Worm (Caenorhabditis elegans): Measurements from ENCODE around the gene bas-1.
A peak's percentile ranks its signal among the peaks of the same experiment; 100 is the strongest.

Gene bas-1

DNA sequence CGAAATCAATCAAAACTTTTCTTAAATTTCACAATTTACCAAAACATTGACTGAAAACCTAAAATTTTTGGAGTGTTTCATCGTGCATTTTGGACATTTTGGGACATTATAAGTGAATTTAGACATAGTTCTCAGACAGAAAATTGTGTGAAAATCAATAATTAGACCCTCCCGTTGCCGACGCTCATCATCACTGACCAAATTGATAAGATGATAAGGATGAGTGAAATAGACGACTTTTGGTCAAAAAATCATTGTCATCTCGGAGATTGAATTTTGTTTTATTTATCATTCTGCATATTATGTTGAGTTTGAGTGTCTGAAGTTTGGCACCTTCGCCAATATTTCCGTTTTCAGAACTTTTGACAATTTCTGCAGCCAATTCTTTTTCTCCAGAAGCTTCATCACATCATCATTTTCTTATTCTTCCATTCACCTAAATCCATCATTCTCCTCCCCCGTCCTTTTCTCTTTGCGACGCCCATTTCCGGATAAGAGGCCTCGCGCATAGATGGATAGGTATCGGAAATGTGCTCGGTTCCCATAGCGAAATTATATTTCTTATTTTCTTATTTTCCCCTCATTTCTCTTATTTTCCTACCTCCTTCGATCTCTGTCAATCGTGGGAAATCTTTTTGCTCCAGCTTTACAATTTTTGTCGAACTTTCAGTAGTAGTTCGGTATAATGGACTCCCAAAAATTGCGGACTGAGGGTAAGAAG lies at the start of gene bas-1:
bas-1 (plus strand) TSS at position 671 of the 721 bp plus-strand sequence.
- TF ChIP-seq ztf-29 (GFP tag; IDR thresholded peaks at IDR 0.05) (no peak), cog-1 (tag; optimal IDR thresholded peaks at IDR 0.05) (no peak), flt-1 (GFP tag; IDR thresholded peaks at IDR 0.05) (no peak), klf-2 (GFP tag; conservative IDR thresholded peaks at IDR 0.05) (no peak), med-1 (GFP tag; optimal IDR thresholded peaks at IDR 0.05; ENCODE audit: insufficient read depth) (no peak), tab-1 (GFP tag; IDR thresholded peaks at IDR 0.05) (no peak), ref-1 (GFP tag; conservative IDR thresholded peaks at IDR 0.05) (no peak), ztf-23 (GFP tag; IDR thresholded peaks at IDR 0.05) (no peak), T22C8.4 (GFP tag; IDR thresholded peaks at IDR 0.05) (no peak)

DNA sequence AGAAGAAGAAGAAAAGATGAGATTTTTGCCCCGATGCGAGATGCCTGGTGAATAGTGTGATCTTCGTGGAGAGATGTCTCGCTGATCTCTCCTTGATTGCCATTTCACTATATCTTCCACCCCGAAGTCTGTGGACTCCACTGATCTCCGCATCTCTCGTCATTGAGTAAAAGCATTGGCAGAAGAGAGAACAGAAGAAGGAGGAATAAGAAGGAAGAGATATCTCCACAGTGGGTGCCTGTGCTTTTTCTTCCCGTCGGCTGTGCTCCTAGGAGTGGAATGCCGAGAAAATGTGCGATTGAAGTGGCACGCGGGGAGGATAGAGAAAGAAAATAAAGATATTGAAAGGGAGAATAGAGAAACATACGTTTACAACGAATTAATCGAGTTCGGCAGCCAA lies 48.4 kb upstream of the bas-1 start:
- no peak for TF ChIP-seq ref-1 (GFP tag; conservative IDR thresholded peaks at IDR 0.05)
- no peak for TF ChIP-seq med-1 (GFP tag; optimal IDR thresholded peaks at IDR 0.05; ENCODE audit: insufficient read depth)
- TF ChIP-seq ztf-23 (GFP tag; IDR thresholded peaks at IDR 0.05), result no peak
- TF ChIP-seq klf-2 (GFP tag; conservative IDR thresholded peaks at IDR 0.05), result no peak
- no peak for TF ChIP-seq flt-1 (GFP tag; IDR thresholded peaks at IDR 0.05)
- TF ChIP-seq tab-1 (GFP tag; IDR thresholded peaks at IDR 0.05), result no peak
- no peak for TF ChIP-seq ztf-29 (GFP tag; IDR thresholded peaks at IDR 0.05)
- TF ChIP-seq cog-1 (tag; optimal IDR thresholded peaks at IDR 0.05), result no peak
- no peak for TF ChIP-seq T22C8.4 (GFP tag; IDR thresholded peaks at IDR 0.05)

DNA sequence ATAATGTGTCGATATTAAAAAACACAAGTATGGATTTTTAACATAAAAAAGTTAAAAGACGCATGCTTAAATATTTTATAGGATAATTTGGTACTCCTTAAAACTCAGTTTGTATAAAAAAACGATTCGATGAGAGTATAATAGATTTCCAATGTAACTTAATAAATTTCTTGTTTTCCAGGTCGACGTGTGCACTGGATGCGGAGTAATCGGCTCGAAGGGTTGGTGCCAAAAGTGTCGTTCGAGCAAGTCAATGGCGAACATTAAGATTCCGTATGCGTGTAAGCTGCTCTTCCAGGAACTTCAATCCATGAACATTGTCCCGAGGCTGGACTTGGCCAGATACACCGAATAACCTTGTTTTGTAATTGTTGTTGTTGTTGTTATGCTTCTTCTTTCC lies 47.7 kb upstream of the bas-1 start:
- TF ChIP-seq T22C8.4 (GFP tag; IDR thresholded peaks at IDR 0.05) (no peak), flt-1 (GFP tag; IDR thresholded peaks at IDR 0.05) (no peak), med-1 (GFP tag; optimal IDR thresholded peaks at IDR 0.05; ENCODE audit: insufficient read depth) (no peak), cog-1 (tag; optimal IDR thresholded peaks at IDR 0.05) (no peak), klf-2 (GFP tag; conservative IDR thresholded peaks at IDR 0.05) (no peak), ref-1 (GFP tag; conservative IDR thresholded peaks at IDR 0.05) (no peak), tab-1 (GFP tag; IDR thresholded peaks at IDR 0.05) (no peak), ztf-29 (GFP tag; IDR thresholded peaks at IDR 0.05) (no peak), ztf-23 (GFP tag; IDR thresholded peaks at IDR 0.05) (no peak)

ce11 chrIII:5564799-5565198 lies 47.3 kb upstream of the bas-1 start, which contains the start of gene mlc-3:
TSS of gene mlc-3 (plus strand) at chrIII:5565025.
- TF ChIP-seq flt-1 (GFP tag; IDR thresholded peaks at IDR 0.05), result peak; percentile 69; the same call in 1 of the 2 replicates
- TF ChIP-seq ref-1 (GFP tag; conservative IDR thresholded peaks at IDR 0.05), result no peak

- TF ChIP-seq ztf-29 (GFP tag; IDR thresholded peaks at IDR 0.05) (no peak), ztf-23 (GFP tag; IDR thresholded peaks at IDR 0.05) (no peak), cog-1 (tag; optimal IDR thresholded peaks at IDR 0.05) (no peak), med-1 (GFP tag; optimal IDR thresholded peaks at IDR 0.05; ENCODE audit: insufficient read depth) (no peak), flt-1 (GFP tag; IDR thresholded peaks at IDR 0.05) (no peak), tab-1 (GFP tag; IDR thresholded peaks at IDR 0.05) (no peak), T22C8.4 (GFP tag; IDR thresholded peaks at IDR 0.05) (no peak), klf-2 (GFP tag; conservative IDR thresholded peaks at IDR 0.05) (no peak), ref-1 (GFP tag; conservative IDR thresholded peaks at IDR 0.05) (no peak)
Observed at ce11 chrIII:5565699-5566098, 46.4 kb upstream of the bas-1 start.

ce11 chrIII:5566496-5566895 lies 45.6 kb upstream of the bas-1 start:
- no peak for TF ChIP-seq flt-1 (GFP tag; IDR thresholded peaks at IDR 0.05)
- peak; percentile 44; the same call in 1 of the 2 replicates for TF ChIP-seq ztf-23 (GFP tag; IDR thresholded peaks at IDR 0.05)

DNA sequence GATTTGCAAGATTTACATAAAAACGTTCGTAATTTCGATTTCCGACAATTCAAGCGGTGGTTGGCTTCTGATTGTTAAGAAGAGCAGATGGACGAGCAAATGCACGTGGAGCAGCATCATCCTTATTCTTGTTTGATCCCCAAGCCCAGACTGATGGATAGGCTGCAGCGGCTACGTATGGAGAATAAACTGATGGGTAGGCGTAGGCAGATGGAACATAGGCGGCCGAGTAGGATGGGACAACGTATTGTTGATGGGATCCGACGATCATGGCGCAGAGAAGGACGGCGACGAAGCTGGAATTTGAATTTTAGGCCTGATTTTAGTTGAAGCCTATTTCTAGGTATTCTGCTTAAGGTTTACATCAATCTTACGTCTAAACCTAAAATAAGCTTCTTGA lies 43.8 kb upstream of the bas-1 start:
- TF ChIP-seq ztf-29 (GFP tag; IDR thresholded peaks at IDR 0.05) (no peak), tab-1 (GFP tag; IDR thresholded peaks at IDR 0.05) (0 out of 2 replicates have a peak, but pooled peaks have one; percentile 59)

DNA sequence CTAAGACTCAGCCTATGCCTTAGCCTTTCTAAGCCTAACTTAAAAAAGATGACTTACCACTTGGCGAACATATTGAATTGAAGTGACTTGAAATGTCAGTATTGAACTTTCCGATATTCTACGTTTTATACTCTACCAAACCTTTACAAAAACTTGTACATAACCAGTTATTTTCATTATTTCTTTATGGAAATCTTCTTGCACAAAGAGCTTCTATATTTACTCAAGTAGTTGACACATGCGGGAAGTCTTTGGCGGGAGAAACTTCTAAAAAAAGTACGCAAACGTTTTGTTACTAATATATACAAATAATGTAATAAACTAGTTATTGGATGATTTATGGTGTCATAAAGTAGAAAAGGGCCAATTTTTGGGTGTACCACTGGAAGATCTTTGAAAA lies 43.4 kb upstream of the bas-1 start, which contains the start of gene nspb-12:
nspb-12 (minus strand) TSS at position 101 of the 400 bp plus-strand sequence.
- TF ChIP-seq klf-2 (GFP tag; conservative IDR thresholded peaks at IDR 0.05), result no peak
- TF ChIP-seq tab-1 (GFP tag; IDR thresholded peaks at IDR 0.05), result no peak
- no peak for TF ChIP-seq med-1 (GFP tag; optimal IDR thresholded peaks at IDR 0.05; ENCODE audit: insufficient read depth)
- TF ChIP-seq ref-1 (GFP tag; conservative IDR thresholded peaks at IDR 0.05), result no peak
- no peak for TF ChIP-seq ztf-23 (GFP tag; IDR thresholded peaks at IDR 0.05)
- no peak for TF ChIP-seq flt-1 (GFP tag; IDR thresholded peaks at IDR 0.05)
- TF ChIP-seq ztf-29 (GFP tag; IDR thresholded peaks at IDR 0.05), result no peak
- no peak for TF ChIP-seq cog-1 (tag; optimal IDR thresholded peaks at IDR 0.05)
- TF ChIP-seq T22C8.4 (GFP tag; IDR thresholded peaks at IDR 0.05), result no peak

ce11 chrIII:5570814-5571443 lies 41.1 kb upstream of the bas-1 start:
- TF ChIP-seq cog-1 (tag; optimal IDR thresholded peaks at IDR 0.05), result no peak
- no peak for TF ChIP-seq flt-1 (GFP tag; IDR thresholded peaks at IDR 0.05)
- TF ChIP-seq med-1 (GFP tag; optimal IDR thresholded peaks at IDR 0.05; ENCODE audit: insufficient read depth), result no peak

DNA sequence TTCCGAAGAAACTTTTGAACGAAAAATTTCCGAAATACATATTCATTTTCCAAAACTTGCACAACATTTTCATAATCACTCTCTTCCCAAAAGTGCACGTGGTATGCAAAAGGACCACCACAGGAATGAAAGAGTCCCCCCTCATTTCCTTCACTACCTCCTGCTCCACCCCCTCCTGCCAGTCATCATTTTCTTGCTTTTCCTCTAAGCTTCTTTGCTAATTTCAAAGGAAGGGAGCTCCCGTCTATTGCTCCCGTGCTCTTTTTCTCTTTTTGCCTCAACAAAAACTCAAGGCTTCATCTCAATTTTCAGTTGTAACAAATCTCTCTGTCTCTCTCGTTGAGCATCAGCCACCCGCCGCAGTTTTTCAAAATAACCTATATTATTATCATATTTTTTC lies 39.3 kb upstream of the bas-1 start:
- no peak for TF ChIP-seq med-1 (GFP tag; optimal IDR thresholded peaks at IDR 0.05; ENCODE audit: insufficient read depth)
- no peak for TF ChIP-seq ztf-29 (GFP tag; IDR thresholded peaks at IDR 0.05)
- TF ChIP-seq ztf-23 (GFP tag; IDR thresholded peaks at IDR 0.05), result no peak
- no peak for TF ChIP-seq klf-2 (GFP tag; conservative IDR thresholded peaks at IDR 0.05)
